Fruit fly (Drosophila melanogaster) whole organism: ENCODE measurements around the gene Pdp1.

Source experiments
- CG8478 ChIP-seq: fragments of >200 bp; optimal IDR thresholded peaks from 2 replicates; lab custom pipeline; 2018; ENCODE audit warnings: inconsistent platforms
- Dll ChIP-seq: fragments of >200 bp; optimal IDR thresholded peaks from 2 replicates; lab custom pipeline; 2017
- EcR ChIP-seq, 2 experiments: fragments of >200 bp; optimal IDR thresholded peaks; 2 replicates each; lab custom pipeline; 2017; ENCODE audit warnings: missing biosample characterization in 2 of 2, missing genetic modification characterization in 2 of 2, missing genetic modification reagents in 2 of 2
- pan ChIP-seq: fragments of >200 bp; optimal IDR thresholded peaks from 2 replicates; lab custom pipeline; 2017
- psq ChIP-seq: fragments of >200 bp; optimal IDR thresholded peaks from 2 replicates; lab custom pipeline; 2017
- usp ChIP-seq: fragments of >200 bp; optimal IDR thresholded peaks from 2 replicates; lab custom pipeline; 2017; ENCODE audit warnings: missing biosample characterization, missing genetic modification characterization, mixed read lengths

The Pdp1 gene

DNA sequence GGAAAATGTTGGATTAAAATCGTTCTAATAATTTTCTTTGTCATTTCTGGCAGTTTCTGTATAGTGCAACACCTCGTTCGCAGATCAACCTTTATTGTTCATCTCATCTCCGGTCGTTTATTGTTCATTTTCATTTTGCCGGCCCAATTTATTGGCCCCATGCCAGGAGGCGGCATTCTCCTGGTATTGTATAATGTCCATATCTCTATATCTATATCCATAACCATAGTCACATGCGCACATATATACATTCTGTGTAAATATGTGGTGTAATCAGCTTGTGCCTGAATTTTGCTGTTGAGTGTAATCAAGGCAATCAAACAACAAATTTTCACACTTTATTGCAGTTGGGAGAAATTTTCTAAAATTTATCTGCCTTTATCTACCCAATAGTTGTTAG, 24.6 kb downstream of the Pdp1 start:
- no peak for TF ChIP-seq Dll (lab: Kevin White, UChicago)
- TF ChIP-seq CG8478 (lab: Kevin White, UChicago), result no peak
- no peak for TF ChIP-seq pan
- no peak for TF ChIP-seq usp
- no peak for TF ChIP-seq psq (lab: Kevin White, UChicago)
- TF ChIP-seq EcR (GFP tag; optimal IDR thresholded peaks at IDR 0.05; lab: Kevin White, UChicago), result no peak

DNA sequence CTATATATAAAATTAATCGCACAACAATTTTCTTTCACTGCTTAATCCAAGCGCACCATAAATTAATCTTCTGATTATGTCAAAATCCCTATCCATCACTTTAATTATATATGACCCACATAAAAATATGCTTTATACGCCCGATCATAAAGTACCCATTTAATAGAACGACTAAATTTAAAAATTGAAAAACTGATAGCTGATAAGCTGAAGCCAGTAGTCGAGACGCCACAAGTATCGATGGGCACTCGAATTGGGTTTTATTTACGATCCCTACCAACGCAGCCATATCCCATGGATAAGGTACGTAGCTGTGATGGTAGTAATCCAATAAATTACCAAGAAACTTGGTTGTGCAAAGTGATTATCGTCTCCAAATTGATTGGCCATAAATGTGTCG, 25.1 kb downstream of the Pdp1 start:
- no peak for TF ChIP-seq usp
- TF ChIP-seq EcR (GFP tag; optimal IDR thresholded peaks at IDR 0.05; lab: Kevin White, UChicago), result no peak
- TF ChIP-seq psq (lab: Kevin White, UChicago), result no peak
- no peak for TF ChIP-seq Dll (lab: Kevin White, UChicago)
- no peak for TF ChIP-seq pan

DNA sequence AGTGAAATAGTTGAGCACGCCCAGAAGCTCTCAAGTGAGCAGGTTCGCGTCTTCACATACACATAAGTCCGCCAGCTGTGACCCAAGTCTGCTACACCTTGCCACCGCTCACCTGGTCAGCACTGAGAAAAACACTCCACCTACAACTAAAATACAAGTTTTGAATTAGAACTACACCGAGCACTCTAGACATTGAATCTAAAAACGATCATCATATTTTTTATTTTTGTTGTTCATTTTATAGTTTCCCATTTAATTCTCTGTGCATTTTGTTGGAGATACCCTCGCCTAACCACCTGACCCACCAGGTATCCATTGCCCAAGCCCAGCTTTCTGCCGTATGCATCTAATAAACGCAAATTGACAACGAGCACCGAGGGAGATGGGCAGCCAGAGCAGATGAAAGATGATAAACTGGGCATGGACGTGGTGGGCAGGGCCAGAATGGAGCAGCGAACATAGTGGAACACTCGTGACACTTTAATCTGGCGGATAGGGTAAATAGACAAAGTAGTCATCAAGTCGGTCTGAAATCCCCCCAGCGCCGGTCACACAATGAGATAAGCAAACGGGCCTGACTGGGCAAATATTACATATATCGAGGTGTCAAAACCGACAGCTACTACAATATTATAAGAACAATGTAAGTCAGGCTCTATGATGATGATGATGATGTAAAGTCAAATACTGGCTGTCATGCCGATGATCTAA, 25.8 kb downstream of the Pdp1 start:
- TF ChIP-seq usp (no peak), Dll (lab: Kevin White, UChicago) (no peak), psq (lab: Kevin White, UChicago) (no peak), pan (no peak), CG8478 (lab: Kevin White, UChicago) (no peak), EcR (GFP tag; optimal IDR thresholded peaks at IDR 0.05; lab: Kevin White, UChicago) (no peak)

DNA sequence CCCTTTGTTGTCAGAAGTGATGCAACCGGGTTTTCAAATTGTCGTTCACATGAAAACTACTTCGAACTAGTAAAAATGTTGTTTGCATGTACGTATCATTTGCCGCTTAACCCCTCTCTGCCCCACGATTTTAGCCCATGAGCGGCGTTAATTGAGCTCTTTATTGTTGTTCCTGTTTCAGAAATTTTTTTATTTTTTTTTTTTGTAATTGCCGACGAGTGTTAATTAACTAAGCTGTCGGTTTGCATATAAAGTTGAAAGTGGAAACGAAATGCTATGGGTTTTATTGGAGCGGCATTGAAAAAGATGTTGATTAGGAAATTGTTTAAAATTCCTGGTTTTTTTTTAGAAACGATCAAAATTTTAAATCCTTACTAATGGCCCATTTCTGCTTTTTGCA, 28.8 kb downstream of the Pdp1 start:
- TF ChIP-seq psq (lab: Kevin White, UChicago), result no peak
- no peak for TF ChIP-seq Dll (lab: Kevin White, UChicago)
- TF ChIP-seq pan, result no peak
- TF ChIP-seq EcR (GFP tag; optimal IDR thresholded peaks at IDR 0.05; lab: Kevin White, UChicago), result no peak
- TF ChIP-seq usp, result no peak
- no peak for TF ChIP-seq CG8478 (lab: Kevin White, UChicago)

DNA sequence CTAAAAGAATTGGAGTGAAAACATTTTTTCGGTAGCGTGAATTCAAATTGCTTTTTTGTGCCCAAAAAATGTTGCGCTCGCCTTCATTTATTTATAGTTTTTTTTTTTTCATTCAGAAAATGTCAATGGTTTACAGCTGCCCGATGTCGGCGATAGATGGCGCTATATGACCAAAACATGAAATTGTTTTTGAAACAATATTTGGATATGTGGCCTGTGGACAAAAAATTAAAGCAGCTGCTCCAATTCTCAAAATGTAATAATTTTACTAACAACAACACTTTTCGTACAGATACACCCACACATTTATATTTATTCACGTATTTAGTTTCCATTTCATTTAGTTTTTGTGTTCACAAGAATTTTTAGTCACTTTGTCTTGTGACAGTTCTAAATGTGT, 29.4 kb downstream of the Pdp1 start:
- TF ChIP-seq pan (no peak), CG8478 (lab: Kevin White, UChicago) (no peak), EcR (GFP tag; optimal IDR thresholded peaks at IDR 0.05; lab: Kevin White, UChicago) (no peak), Dll (lab: Kevin White, UChicago) (no peak), usp (no peak), psq (lab: Kevin White, UChicago) (no peak)

dm6 chr3L:7836633-7837394, 30.4 kb downstream of the Pdp1 start:
- TF ChIP-seq Dll (lab: Kevin White, UChicago) (no peak), CG8478 (lab: Kevin White, UChicago) (no peak), pan (no peak), EcR (GFP tag; optimal IDR thresholded peaks at IDR 0.05; lab: Kevin White, UChicago) (no peak), usp (no peak), psq (lab: Kevin White, UChicago) (no peak)

dm6 chr3L:7834902-7835781, 32.0 kb downstream of the Pdp1 start:
- TF ChIP-seq EcR (GFP tag; optimal IDR thresholded peaks at IDR 0.05; lab: Kevin White, UChicago), result no peak

DNA sequence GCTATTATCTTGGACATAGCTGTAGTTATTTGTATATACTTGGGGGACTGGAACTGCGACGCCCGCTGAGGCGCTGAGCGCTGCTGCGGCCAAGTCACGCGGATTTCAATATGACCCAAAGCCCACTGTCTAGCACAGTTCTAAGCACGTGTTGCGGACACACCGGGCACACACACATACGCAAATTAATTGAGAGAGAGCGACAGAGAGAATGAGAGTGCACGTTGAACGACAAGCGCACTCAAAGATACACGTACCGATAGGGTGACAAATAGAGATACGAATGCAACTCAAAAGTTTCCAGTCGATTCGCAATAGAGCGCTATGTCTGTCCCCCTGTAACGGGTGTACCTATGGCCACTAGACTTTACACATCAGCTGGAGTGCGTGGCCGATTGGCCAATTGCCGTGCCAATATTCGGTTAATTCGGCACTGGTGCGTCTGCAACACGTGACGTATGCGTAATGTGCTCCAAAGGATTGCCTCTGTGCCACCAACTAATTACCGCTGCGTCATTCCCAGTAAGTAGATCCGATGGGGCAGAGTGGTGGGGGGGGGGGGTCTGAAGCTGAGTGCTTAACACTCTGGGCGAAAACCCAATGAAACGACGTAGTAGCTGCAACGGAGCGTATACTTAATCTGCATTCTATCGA, 33.4 kb downstream of the Pdp1 start:
- TF ChIP-seq Dll (lab: Kevin White, UChicago), result no peak
- no peak for TF ChIP-seq usp

- no peak for TF ChIP-seq psq (lab: Kevin White, UChicago)
- TF ChIP-seq CG8478 (lab: Kevin White, UChicago), result no peak
- no peak for TF ChIP-seq pan
- TF ChIP-seq Dll (lab: Kevin White, UChicago), result no peak
- no peak for TF ChIP-seq usp
- TF ChIP-seq EcR (GFP tag; optimal IDR thresholded peaks at IDR 0.05; lab: Kevin White, UChicago), result no peak
Observed at dm6 chr3L:7833278-7833677, 33.9 kb downstream of the Pdp1 start.

dm6 chr3L:7831891-7832290, 35.3 kb downstream of the Pdp1 start:
- TF ChIP-seq Dll (lab: Kevin White, UChicago) (no peak), usp (no peak), CG8478 (lab: Kevin White, UChicago) (no peak), pan (no peak), EcR (GFP tag; optimal IDR thresholded peaks at IDR 0.05; lab: Kevin White, UChicago) (no peak), psq (lab: Kevin White, UChicago) (no peak)

DNA sequence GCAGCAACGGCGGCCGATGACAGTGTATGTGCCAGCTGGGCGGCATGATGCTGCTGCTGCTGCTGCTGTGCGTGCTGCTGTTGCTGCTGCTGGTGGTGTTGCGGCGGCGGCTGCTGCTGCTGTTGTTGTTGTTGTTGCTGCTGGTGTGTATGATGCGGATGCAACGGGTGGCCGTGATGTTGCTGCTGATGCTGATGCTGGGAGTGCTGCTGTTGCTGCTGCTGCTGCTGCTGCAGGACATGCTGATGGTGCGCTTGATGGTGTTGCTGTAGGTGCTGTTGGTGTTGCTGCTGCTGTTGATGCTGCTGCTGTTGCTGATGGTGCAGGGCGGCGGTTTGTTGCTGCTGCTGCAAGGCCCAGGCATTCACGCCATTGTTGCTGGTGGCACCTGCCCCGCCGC, 36.3 kb downstream of the Pdp1 start:
- TF ChIP-seq pan, result no peak
- no peak for TF ChIP-seq Dll (lab: Kevin White, UChicago)
- no peak for TF ChIP-seq EcR (GFP tag; optimal IDR thresholded peaks at IDR 0.05; lab: Kevin White, UChicago)
- TF ChIP-seq usp, result no peak
- no peak for TF ChIP-seq CG8478 (lab: Kevin White, UChicago)
